Worm (Caenorhabditis elegans) whole organism, L4/young adult: ENCODE data around the gene F19H6.6.

Experiments
- W03F9.2 ChIP-seq: fragments of 150-350 bp; optimal IDR thresholded peaks from 2 replicates; lab custom pipeline; 2014; ENCODE audit warnings: missing biosample characterization, missing genetic modification characterization
- dao-5 ChIP-seq: sonication (generic microtip); optimal IDR thresholded peaks from 2 replicates; lab custom pipeline; 2016; ENCODE audit warnings: missing genotype, missing genetic modification characterization, moderate library complexity, missing compliant biosample characterization
- him-1 ChIP-seq: sonication (generic microtip); optimal IDR thresholded peaks from 2 replicates; lab custom pipeline; 2016; ENCODE audit warnings: missing genotype, missing genetic modification reagents, missing genetic modification characterization, missing compliant biosample characterization

- TF ChIP-seq him-1 (tag; lab: Kevin White, UChicago) = no peak
- TF ChIP-seq W03F9.2 = no peak
- TF ChIP-seq dao-5 (tag; lab: Kevin White, UChicago) = no peak
Measured at ce11 chrX:12320737-12321136, 39.9 kb upstream of the F19H6.6 start, which contains the start of gene ceh-40.
